Worm (Caenorhabditis elegans) whole organism, L3 larva: ENCODE data around the gene clec-130.

Experiments used
- R02D3.7 ChIP-seq: fragments of 150-350 bp; optimal IDR thresholded peaks from 2 replicates; lab custom pipeline; 2014; ENCODE audit warnings: missing biosample characterization, missing genetic modification characterization
- ZK546.5 ChIP-seq: sonication (generic microtip); optimal IDR thresholded peaks from 2 replicates; lab custom pipeline; 2017; ENCODE audit warnings: missing biosample characterization, missing genetic modification characterization
- aly-2 ChIP-seq: fragments of 150-350 bp; optimal IDR thresholded peaks from 2 replicates; lab custom pipeline; 2014; ENCODE audit warnings: missing biosample characterization, missing genetic modification characterization
- ama-1 ChIP-seq: fragments of 150-350 bp; optimal IDR thresholded peaks from 2 replicates; lab custom pipeline; 2018
- ceh-16 ChIP-seq: sonication (generic microtip); optimal IDR thresholded peaks from 2 replicates; lab custom pipeline; 2017; ENCODE audit warnings: missing biosample characterization, missing genetic modification characterization
- ceh-28 ChIP-seq: fragments of 150-350 bp; optimal IDR thresholded peaks from 2 replicates; lab custom pipeline; 2014; ENCODE audit warnings: missing biosample characterization, missing genetic modification reagents, missing genetic modification characterization
- ceh-82 ChIP-seq: fragments of 150-350 bp; optimal IDR thresholded peaks from 2 replicates; lab custom pipeline; 2014; ENCODE audit warnings: missing biosample characterization, missing genetic modification characterization
- ceh-9 ChIP-seq: sonication (generic microtip); optimal IDR thresholded peaks from 2 replicates; lab custom pipeline; 2018; ENCODE audit warnings: missing biosample characterization, missing genetic modification characterization
- daf-12 ChIP-seq: fragments of 150-350 bp; optimal IDR thresholded peaks from 2 replicates; lab custom pipeline; 2014; ENCODE audit warnings: missing biosample characterization, missing genetic modification reagents, missing genetic modification characterization
- egl-27 ChIP-seq: sonication (generic microtip); optimal IDR thresholded peaks from 4 replicates; lab custom pipeline; 2017; ENCODE audit warnings: missing biosample characterization, missing genetic modification reagents, missing genetic modification characterization
- egl-5 ChIP-seq: fragments of 150-350 bp; optimal IDR thresholded peaks from 2 replicates; lab custom pipeline; 2017; ENCODE audit warnings: missing biosample characterization, missing genetic modification reagents, missing genetic modification characterization, inconsistent platforms
- elt-1 ChIP-seq: fragments of 150-350 bp; optimal IDR thresholded peaks from 2 replicates; lab custom pipeline; 2014; ENCODE audit warnings: missing biosample characterization, missing genetic modification characterization
- elt-3 ChIP-seq, 3 experiments: fragments of 150-350 bp in 1 of 3; sonication (generic microtip) in 2 of 3; optimal IDR thresholded peaks; 2 replicates in 2 of 3; 4 replicates in 1 of 3; lab custom pipeline; 2014 to 2017; ENCODE audit warnings: missing biosample characterization in 3 of 3, missing genetic modification characterization in 3 of 3
- eor-1 ChIP-seq, 2 experiments: fragments of 150-350 bp; optimal IDR thresholded peaks; 2 replicates each; lab custom pipeline; 2014 to 2018; ENCODE audit warnings: missing biosample characterization in 2 of 2, missing genetic modification characterization in 2 of 2
- fkh-10 ChIP-seq: sonication (generic microtip); optimal IDR thresholded peaks from 2 replicates; lab custom pipeline; 2017; ENCODE audit warnings: missing biosample characterization, missing genetic modification reagents, missing genetic modification characterization
- fos-1 ChIP-seq: fragments of 150-350 bp; optimal IDR thresholded peaks from 2 replicates; lab custom pipeline; 2014; ENCODE audit warnings: missing biosample characterization, missing genetic modification characterization
- hmg-11 ChIP-seq: sonication (generic microtip); optimal IDR thresholded peaks from 2 replicates; lab custom pipeline; 2016; ENCODE audit warnings: missing genetic modification characterization, missing compliant biosample characterization
- jun-1 ChIP-seq: fragments of 150-350 bp; optimal IDR thresholded peaks from 2 replicates; lab custom pipeline; 2014; ENCODE audit warnings: missing biosample characterization, missing genetic modification reagents, missing genetic modification characterization
- lsy-12 ChIP-seq: sonication (generic microtip); optimal IDR thresholded peaks from 2 replicates; lab custom pipeline; 2016; ENCODE audit warnings: mild to moderate bottlenecking, missing genetic modification characterization, missing compliant biosample characterization
- mdl-1 ChIP-seq: fragments of 150-350 bp; optimal IDR thresholded peaks from 2 replicates; lab custom pipeline; 2014; ENCODE audit warnings: missing biosample characterization, missing genetic modification characterization
- mml-1 ChIP-seq: fragments of 150-350 bp; sonication (generic microtip); optimal IDR thresholded peaks from 3 replicates; lab custom pipeline; 2014; ENCODE audit warnings: missing biosample characterization, missing genetic modification characterization
- nhr-11 ChIP-seq: fragments of 150-350 bp; optimal IDR thresholded peaks from 2 replicates; lab custom pipeline; 2014; ENCODE audit warnings: missing biosample characterization, missing genetic modification characterization
- nhr-23 ChIP-seq: fragments of 150-350 bp; optimal IDR thresholded peaks from 2 replicates; lab custom pipeline; 2014; ENCODE audit warnings: missing biosample characterization, missing genetic modification reagents, missing genetic modification characterization
- nhr-237 ChIP-seq: fragments of 150-350 bp; optimal IDR thresholded peaks from 2 replicates; lab custom pipeline; 2014; ENCODE audit warnings: missing biosample characterization, missing genetic modification characterization
- nhr-25 ChIP-seq: sonication (generic microtip); optimal IDR thresholded peaks from 2 replicates; lab custom pipeline; 2017; ENCODE audit warnings: missing biosample characterization, missing genetic modification characterization
- nhr-28 ChIP-seq: fragments of 150-350 bp; optimal IDR thresholded peaks from 2 replicates; lab custom pipeline; 2014; ENCODE audit warnings: missing biosample characterization, missing genetic modification characterization
- nhr-43 ChIP-seq: sonication (generic microtip); optimal IDR thresholded peaks from 2 replicates; lab custom pipeline; 2016; ENCODE audit warnings: mild to moderate bottlenecking, missing genetic modification characterization, missing compliant biosample characterization; ENCODE audit not compliant: poor library complexity, severe bottlenecking
- nhr-67 ChIP-seq: fragments of 150-350 bp; optimal IDR thresholded peaks from 2 replicates; lab custom pipeline; 2014; ENCODE audit warnings: missing biosample characterization, missing genetic modification characterization
- nhr-76 ChIP-seq: fragments of 150-350 bp; sonication (generic microtip); optimal IDR thresholded peaks from 5 replicates; lab custom pipeline; 2014; ENCODE audit warnings: missing biosample characterization, missing genetic modification characterization
- nhr-77 ChIP-seq: fragments of 150-350 bp; optimal IDR thresholded peaks from 2 replicates; lab custom pipeline; 2014; ENCODE audit warnings: missing biosample characterization, missing genetic modification characterization
- pha-4 ChIP-seq: fragments of 150-350 bp; optimal IDR thresholded peaks from 2 replicates; lab custom pipeline; 2014; ENCODE audit warnings: missing biosample characterization, missing genetic modification reagents, missing genetic modification characterization
- sea-2 ChIP-seq: fragments of 150-350 bp; sonication (generic microtip); optimal IDR thresholded peaks from 4 replicates; lab custom pipeline; 2014; ENCODE audit warnings: missing biosample characterization, missing genetic modification reagents, missing genetic modification characterization
- skn-1 ChIP-seq: fragments of 150-350 bp; optimal IDR thresholded peaks from 2 replicates; lab custom pipeline; 2014; ENCODE audit warnings: missing biosample characterization, missing genetic modification characterization
- snpc-4 ChIP-seq: fragments of 150-350 bp; optimal IDR thresholded peaks from 2 replicates; lab custom pipeline; 2014; ENCODE audit warnings: missing biosample characterization, missing genetic modification characterization
- tbx-2 ChIP-seq: sonication (generic microtip); optimal IDR thresholded peaks from 2 replicates; lab custom pipeline; 2016; ENCODE audit warnings: mild to moderate bottlenecking, missing genetic modification characterization, missing compliant biosample characterization
- zag-1 ChIP-seq: fragments of 150-350 bp; optimal IDR thresholded peaks from 2 replicates; lab custom pipeline; 2014; ENCODE audit warnings: missing biosample characterization, missing genetic modification characterization
- ztf-4 ChIP-seq: fragments of 150-350 bp; optimal IDR thresholded peaks from 2 replicates; lab custom pipeline; 2014; ENCODE audit warnings: missing biosample characterization, missing genetic modification characterization

clec-130 gene

ce11 chrII:3556584-3556983 is 16.8 kb upstream of the clec-130 start:
- TF ChIP-seq ztf-4 (tag; lab: Kevin White, UChicago): no peak
- TF ChIP-seq tbx-2: no peak
- TF ChIP-seq hmg-11 (tag; lab: Kevin White, UChicago): no peak
- TF ChIP-seq snpc-4 (tag; lab: Kevin White, UChicago): no peak
- TF ChIP-seq nhr-25 (tag; lab: Kevin White, UChicago): no peak
- TF ChIP-seq fkh-10 (GFP tag; lab: Kevin White, UChicago): no peak
- TF ChIP-seq nhr-67 (tag; lab: Kevin White, UChicago): no peak
- no peak for TF ChIP-seq nhr-77 (tag; lab: Kevin White, UChicago)
- no peak for TF ChIP-seq mdl-1 (tag; lab: Kevin White, UChicago)
- no peak for TF ChIP-seq fos-1 (tag; lab: Kevin White, UChicago)
- no peak for TF ChIP-seq R02D3.7 (tag; lab: Kevin White, UChicago)
- TF ChIP-seq mml-1 (tag; lab: Kevin White, UChicago): no peak
- TF ChIP-seq skn-1 (tag; lab: Kevin White, UChicago): no peak
- TF ChIP-seq ceh-28: no peak
- TF ChIP-seq nhr-28 (tag; lab: Kevin White, UChicago): no peak
- TF ChIP-seq ceh-16 (tag; lab: Kevin White, UChicago): no peak
- TF ChIP-seq zag-1 (tag; lab: Kevin White, UChicago): no peak
- TF ChIP-seq eor-1 (tag; optimal IDR thresholded peaks at IDR 0.05; lab: Kevin White, UChicago): no peak
- no peak for TF ChIP-seq nhr-43
- TF ChIP-seq elt-1 (tag; lab: Kevin White, UChicago): no peak
- TF ChIP-seq, all 47 proteins: peak for 0

- TF ChIP-seq lsy-12: no peak
- no peak for TF ChIP-seq ZK546.5 (tag; lab: Kevin White, UChicago)
- TF ChIP-seq nhr-23: no peak
- no peak for TF ChIP-seq nhr-11 (tag; lab: Kevin White, UChicago)
- no peak for TF ChIP-seq daf-12
- no peak for TF ChIP-seq skn-1 (tag; lab: Kevin White, UChicago)
- no peak for TF ChIP-seq nhr-28 (tag; lab: Kevin White, UChicago)
- TF ChIP-seq pha-4 (tag; lab: Kevin White, UChicago): no peak
- no peak for TF ChIP-seq tbx-2
- no peak for TF ChIP-seq nhr-25 (tag; lab: Kevin White, UChicago)
- no peak for TF ChIP-seq fos-1 (tag; lab: Kevin White, UChicago)
These were observed 15.9 kb upstream of the clec-130 start, which contains the start of gene lgc-45 for ce11 chrII:3557417-3557816. Gene lgc-45, plus strand, starts transcription at chrII:3557472.

- TF ChIP-seq elt-3 (tag; optimal IDR thresholded peaks at IDR 0.05; lab: Kevin White, UChicago) (no peak), fos-1 (tag; lab: Kevin White, UChicago) (no peak), nhr-43 (no peak), ama-1 (no peak), nhr-77 (tag; lab: Kevin White, UChicago) (no peak), jun-1 (tag; lab: Kevin White, UChicago) (no peak), ceh-82 (no peak), snpc-4 (tag; lab: Kevin White, UChicago) (no peak), pha-4 (tag; lab: Kevin White, UChicago) (no peak), nhr-28 (tag; lab: Kevin White, UChicago) (no peak), daf-12 (no peak), nhr-237 (no peak), aly-2 (tag; lab: Kevin White, UChicago) (no peak), nhr-76 (tag; lab: Kevin White, UChicago) (no peak), skn-1 (tag; lab: Kevin White, UChicago) (no peak), zag-1 (tag; lab: Kevin White, UChicago) (no peak), sea-2 (no peak), egl-5 (tag; lab: Kevin White, UChicago) (no peak), egl-27 (tag; lab: Kevin White, UChicago) (no peak)
These were observed 12.8 kb upstream of the clec-130 start, which contains the start of gene W10G11.1 for ce11 chrII:3560592-3560991. Gene W10G11.1, minus strand, starts transcription at chrII:3560692.

- TF ChIP-seq ceh-16 (tag; lab: Kevin White, UChicago) (no peak), sea-2 (no peak), elt-1 (tag; lab: Kevin White, UChicago) (no peak), ZK546.5 (tag; lab: Kevin White, UChicago) (no peak), ceh-9 (no peak)
These were observed 11.8 kb upstream of the clec-130 start, which contains the start of gene W10G11.2 for ce11 chrII:3561561-3561960. Gene W10G11.2, minus strand, starts transcription at chrII:3561661.
